Fruit fly (Drosophila melanogaster) whole organism, embryonic: ENCODE measurements around the gene AP-1sigma.
A peak's percentile ranks its signal among the peaks of the same experiment; 100 is the strongest.

Source experiments
- Atf3 ChIP-seq: fragments of 200-800 bp; sonication (Bioruptor generic); optimal IDR thresholded peaks from 3 replicates; lab custom pipeline; 2016; ENCODE audit warnings: missing biosample characterization, missing genetic modification characterization
- CG10209 ChIP-seq: fragments of 200-800 bp; sonication (Bioruptor generic); optimal IDR thresholded peaks from 3 replicates; lab custom pipeline; 2017; ENCODE audit warnings: missing biosample characterization, mild to moderate bottlenecking, missing genetic modification characterization, missing genetic modification reagents
- CG1024 ChIP-seq: fragments of 200-800 bp; sonication (Bioruptor generic); IDR thresholded peaks from 2 replicates; pipeline ENCODE4 v1.3.6; 2022; ENCODE audit warnings: missing biosample characterization, missing genetic modification characterization
- CG10321 ChIP-seq: fragments of 200-800 bp; sonication (Bioruptor generic); IDR thresholded peaks from 2 replicates; pipeline ENCODE4 v1.3.6; 2022; ENCODE audit warnings: missing biosample characterization, missing genetic modification characterization
- CG10959 ChIP-seq: fragments of 200-800 bp; sonication (Bioruptor generic); IDR thresholded peaks from 2 replicates; pipeline ENCODE4 v1.3.6; 2022; ENCODE audit warnings: missing biosample characterization, missing genetic modification characterization
- CG11093 ChIP-seq: fragments of 200-800 bp; sonication (Bioruptor generic); IDR thresholded peaks from 3 replicates; pipeline ENCODE4 v1.3.6; 2022; ENCODE audit warnings: missing biosample characterization, missing genetic modification characterization
- CG11456 ChIP-seq: fragments of 200-800 bp; sonication (Bioruptor generic); IDR thresholded peaks from 3 replicates; pipeline ENCODE4 v1.3.6; 2022; ENCODE audit warnings: missing biosample characterization, missing genetic modification characterization
- CG12155 ChIP-seq: fragments of 200-800 bp; sonication (Bioruptor generic); optimal IDR thresholded peaks from 3 replicates; lab custom pipeline; 2016; ENCODE audit warnings: missing biosample characterization, missing genetic modification characterization
- CG12236 ChIP-seq: fragments of 200-800 bp; sonication (Bioruptor generic); optimal IDR thresholded peaks from 2 replicates; lab custom pipeline; 2016; ENCODE audit warnings: missing biosample characterization, missing genetic modification characterization
- CG12299 ChIP-seq: fragments of 200-800 bp; sonication (Bioruptor generic); optimal IDR thresholded peaks from 2 replicates; lab custom pipeline; 2018; ENCODE audit warnings: missing biosample characterization, mild to moderate bottlenecking, missing genetic modification characterization
- CG13624 ChIP-seq: fragments of 200-800 bp; sonication (Bioruptor generic); optimal IDR thresholded peaks from 2 replicates; lab custom pipeline; 2016; ENCODE audit warnings: missing biosample characterization, missing genetic modification characterization
- CG14965 ChIP-seq: fragments of 200-800 bp; sonication (Bioruptor generic); optimal IDR thresholded peaks from 2 replicates; lab custom pipeline; 2016; ENCODE audit warnings: missing biosample characterization, missing genetic modification characterization, borderline replicate concordance
- CG33557 ChIP-seq: fragments of 200-800 bp; sonication (Bioruptor generic); optimal IDR thresholded peaks from 2 replicates; lab custom pipeline; 2019; ENCODE audit warnings: missing biosample characterization, mild to moderate bottlenecking, missing genetic modification characterization, moderate library complexity
- CG4617 ChIP-seq: fragments of 200-800 bp; sonication (Bioruptor generic); optimal IDR thresholded peaks from 3 replicates; lab custom pipeline; 2016; ENCODE audit warnings: missing biosample characterization, missing genetic modification characterization, borderline replicate concordance
- CG6813 ChIP-seq: fragments of 200-800 bp; sonication (Bioruptor generic); optimal IDR thresholded peaks from 2 replicates; lab custom pipeline; 2017; ENCODE audit warnings: missing biosample characterization, missing genetic modification characterization, mild to moderate bottlenecking, moderate library complexity, missing genetic modification reagents
- CG6854 ChIP-seq: fragments of 200-800 bp; sonication (Bioruptor generic); optimal IDR thresholded peaks from 3 replicates; lab custom pipeline; 2017; ENCODE audit warnings: missing biosample characterization, mild to moderate bottlenecking, missing genetic modification characterization
- CG8281 ChIP-seq: fragments of 200-800 bp; sonication (Bioruptor generic); optimal IDR thresholded peaks from 2 replicates; lab custom pipeline; 2018; ENCODE audit warnings: missing biosample characterization, mild to moderate bottlenecking, missing genetic modification characterization, moderate library complexity
- CG8924 ChIP-seq: fragments of 200-800 bp; optimal IDR thresholded peaks from 3 replicates; lab custom pipeline; 2019; ENCODE audit warnings: missing biosample characterization, mild to moderate bottlenecking, missing genetic modification characterization, moderate library complexity
- CG9727 ChIP-seq: fragments of 200-800 bp; sonication (Bioruptor generic); optimal IDR thresholded peaks from 3 replicates; lab custom pipeline; 2017; ENCODE audit warnings: missing biosample characterization, mild to moderate bottlenecking, missing genetic modification characterization
- CoRest ChIP-seq: fragments of 200-800 bp; sonication (Bioruptor generic); optimal IDR thresholded peaks from 3 replicates; lab custom pipeline; 2018; ENCODE audit warnings: missing biosample characterization, mild to moderate bottlenecking, missing genetic modification characterization, moderate library complexity
- Dad ChIP-seq: fragments of 200-800 bp; sonication (Bioruptor generic); optimal IDR thresholded peaks from 3 replicates; lab custom pipeline; 2016; ENCODE audit warnings: missing biosample characterization, missing genetic modification characterization
- Dek ChIP-seq: fragments of 200-800 bp; sonication (Bioruptor generic); optimal IDR thresholded peaks from 3 replicates; lab custom pipeline; 2019; ENCODE audit warnings: missing biosample characterization, mild to moderate bottlenecking, missing genetic modification characterization, moderate library complexity
- Dref ChIP-seq: fragments of 200-800 bp; sonication (Bioruptor generic); IDR thresholded peaks from 2 replicates; pipeline ENCODE4 v1.3.6; 2022; ENCODE audit warnings: missing biosample characterization, missing genetic modification characterization
- Elba2 ChIP-seq: fragments of 200-800 bp; sonication (Bioruptor generic); optimal IDR thresholded peaks from 3 replicates; lab custom pipeline; 2016; ENCODE audit warnings: missing biosample characterization, missing genetic modification characterization
- HmgD ChIP-seq: fragments of 200-800 bp; sonication (Bioruptor generic); optimal IDR thresholded peaks from 3 replicates; lab custom pipeline; 2016; ENCODE audit warnings: missing biosample characterization, missing genetic modification characterization
- Mad ChIP-seq: fragments of 200-800 bp; sonication (Bioruptor generic); optimal IDR thresholded peaks from 2 replicates; lab custom pipeline; 2016; ENCODE audit warnings: missing biosample characterization, missing genetic modification characterization
- Mes4 ChIP-seq: fragments of 200-800 bp; sonication (Bioruptor generic); optimal IDR thresholded peaks from 2 replicates; lab custom pipeline; 2016; ENCODE audit warnings: missing biosample characterization, missing genetic modification characterization
- NC2β ChIP-seq: fragments of 200-800 bp; sonication (Bioruptor generic); optimal IDR thresholded peaks from 2 replicates; lab custom pipeline; 2016; ENCODE audit warnings: missing biosample characterization, missing genetic modification characterization
- Poxn ChIP-seq: fragments of 200-800 bp; sonication (Bioruptor generic); IDR thresholded peaks from 2 replicates; pipeline ENCODE4 v1.3.6; 2022; ENCODE audit warnings: missing biosample characterization, missing genetic modification characterization
- Side ChIP-seq: fragments of 200-800 bp; sonication (Bioruptor generic); optimal IDR thresholded peaks from 2 replicates; lab custom pipeline; 2016; ENCODE audit warnings: missing biosample characterization, missing genetic modification characterization
- Sox102F ChIP-seq: fragments of 200-800 bp; sonication (Bioruptor generic); optimal IDR thresholded peaks from 2 replicates; lab custom pipeline; 2018; ENCODE audit warnings: missing biosample characterization, mild to moderate bottlenecking, missing genetic modification characterization, moderate library complexity
- Sry-δ ChIP-seq: fragments of 200-800 bp; sonication (Bioruptor generic); optimal IDR thresholded peaks from 2 replicates; lab custom pipeline; 2016; ENCODE audit warnings: missing biosample characterization, missing genetic modification characterization
- Xbp1 ChIP-seq: fragments of 200-800 bp; sonication (Bioruptor generic); optimal IDR thresholded peaks from 3 replicates; lab custom pipeline; 2016; ENCODE audit warnings: missing biosample characterization, mild to moderate bottlenecking, missing genetic modification characterization
- YL-1 ChIP-seq: fragments of 200-800 bp; sonication (Bioruptor generic); optimal IDR thresholded peaks from 3 replicates; lab custom pipeline; 2017; ENCODE audit warnings: missing biosample characterization, mild to moderate bottlenecking, missing genetic modification characterization
- abd-A ChIP-seq: fragments of 200-800 bp; sonication (Bioruptor generic); optimal IDR thresholded peaks from 3 replicates; lab custom pipeline; 2019; ENCODE audit warnings: missing biosample characterization, mild to moderate bottlenecking, missing genetic modification characterization, moderate library complexity
- ash1 ChIP-seq: fragments of 200-800 bp; sonication (Bioruptor generic); optimal IDR thresholded peaks from 2 replicates; lab custom pipeline; 2018; ENCODE audit warnings: missing biosample characterization, mild to moderate bottlenecking, missing genetic modification characterization
- bcd ChIP-seq: fragments of 200-800 bp; sonication (Bioruptor generic); optimal IDR thresholded peaks from 2 replicates; lab custom pipeline; 2017; ENCODE audit warnings: missing biosample characterization, mild to moderate bottlenecking, missing genetic modification characterization
- bigmax ChIP-seq: fragments of 200-800 bp; sonication (Bioruptor generic); optimal IDR thresholded peaks from 2 replicates; lab custom pipeline; 2018; ENCODE audit warnings: missing biosample characterization, mild to moderate bottlenecking, missing genetic modification characterization
- crc ChIP-seq: fragments of 200-800 bp; sonication (Bioruptor generic); optimal IDR thresholded peaks from 2 replicates; lab custom pipeline; 2016; ENCODE audit warnings: missing biosample characterization, missing genetic modification characterization
- dan ChIP-seq: fragments of 200-800 bp; sonication (Bioruptor generic); IDR thresholded peaks from 2 replicates; pipeline ENCODE4 v1.3.6; 2022; ENCODE audit warnings: missing biosample characterization, missing genetic modification characterization
- fd102C ChIP-seq: fragments of 200-800 bp; sonication (Bioruptor generic); optimal IDR thresholded peaks from 2 replicates; lab custom pipeline; 2018; ENCODE audit warnings: missing biosample characterization, mild to moderate bottlenecking, missing genetic modification characterization, moderate library complexity
- fu2 ChIP-seq: fragments of 200-800 bp; sonication (Bioruptor generic); optimal IDR thresholded peaks from 2 replicates; lab custom pipeline; 2016; ENCODE audit warnings: missing biosample characterization, missing genetic modification characterization
- gro ChIP-seq: fragments of 200-800 bp; sonication (Bioruptor generic); optimal IDR thresholded peaks from 2 replicates; lab custom pipeline; 2016; ENCODE audit warnings: missing biosample characterization, missing genetic modification characterization
- hbn ChIP-seq: fragments of 200-800 bp; sonication (Bioruptor generic); IDR thresholded peaks from 2 replicates; pipeline ENCODE4 v1.3.6; 2022; ENCODE audit warnings: missing biosample characterization, missing genetic modification characterization; ENCODE audit not compliant: partially characterized antibody
- insv ChIP-seq, 2 experiments: fragments of 200-800 bp; sonication (Bioruptor generic); optimal IDR thresholded peaks; 3 replicates each; lab custom pipeline; 2016 to 2018; ENCODE audit warnings: missing biosample characterization in 2 of 2, missing genetic modification characterization in 2 of 2
- klu ChIP-seq: fragments of 200-800 bp; sonication (Bioruptor generic); IDR thresholded peaks from 2 replicates; pipeline ENCODE4 v1.3.6; 2022; ENCODE audit warnings: missing biosample characterization, missing genetic modification characterization
- lilli ChIP-seq: fragments of 200-800 bp; sonication (Bioruptor generic); optimal IDR thresholded peaks from 3 replicates; lab custom pipeline; 2016; ENCODE audit warnings: missing biosample characterization, missing genetic modification characterization
- p53 ChIP-seq: fragments of 200-800 bp; sonication (Bioruptor generic); optimal IDR thresholded peaks from 2 replicates; lab custom pipeline; 2016; ENCODE audit warnings: missing biosample characterization, missing genetic modification characterization
- pnt ChIP-seq: fragments of 200-800 bp; sonication (Bioruptor generic); optimal IDR thresholded peaks from 3 replicates; lab custom pipeline; 2016; ENCODE audit warnings: missing biosample characterization, missing genetic modification characterization
- pum ChIP-seq: fragments of 200-800 bp; sonication (Bioruptor generic); optimal IDR thresholded peaks from 2 replicates; lab custom pipeline; 2016; ENCODE audit warnings: missing biosample characterization, missing genetic modification characterization
- ro ChIP-seq: fragments of 200-800 bp; sonication (Bioruptor generic); IDR thresholded peaks from 2 replicates; pipeline ENCODE4 v1.3.6; 2022; ENCODE audit warnings: missing biosample characterization, missing genetic modification characterization
- zen ChIP-seq: fragments of 200-800 bp; sonication (Bioruptor generic); optimal IDR thresholded peaks from 3 replicates; lab custom pipeline; 2018; ENCODE audit warnings: missing biosample characterization, mild to moderate bottlenecking, missing genetic modification characterization, moderate library complexity

AP-1sigma gene

dm6 chr3R:23969449-23969848, 11.0 kb downstream of the AP-1sigma start (continued):
- TF ChIP-seq Xbp1 (GFP tag; lab: Kevin White, UChicago) (peak; percentile 15), CG8281 (tag; lab: Kevin White, UChicago) (peak; percentile 10), Mes4 (no peak), Side (no peak), Dek (tag; lab: Kevin White, UChicago) (peak; percentile 29), klu (GFP tag; lab: Robert Waterston, UW) (peak; percentile 49; the same call in 1 of the 2 replicates), CG1024 (GFP tag; lab: Robert Waterston, UW) (0 out of 2 replicates have a peak, but pooled peaks have one; percentile 27), abd-A (tag; lab: Kevin White, UChicago) (peak; percentile 20), CG12299 (tag; lab: Kevin White, UChicago) (peak; percentile 20), bigmax (no peak), Poxn (GFP tag; lab: Robert Waterston, UW) (no peak), ro (GFP tag; lab: Robert Waterston, UW) (no peak), gro (GFP tag; lab: Kevin White, UChicago) (no peak), CG33557 (no peak), lilli (GFP tag; lab: Kevin White, UChicago) (no peak), ash1 (GFP tag; lab: Kevin White, UChicago) (no peak), YL-1 (no peak), CG13624 (no peak), crc (no peak), HmgD (GFP tag; lab: Kevin White, UChicago) (no peak), fu2 (no peak), p53 (GFP tag; lab: Kevin White, UChicago) (no peak), Sry-δ (GFP tag; lab: Kevin White, UChicago) (no peak), Atf3 (no peak), CG8924 (peak; percentile 54), CG6813 (GFP tag; lab: Kevin White, UChicago) (no peak), zen (no peak), CG4617 (no peak), CG10321 (no peak), CG9727 (GFP tag; lab: Kevin White, UChicago) (peak; percentile 7), NC2β (no peak), pnt (GFP tag; lab: Kevin White, UChicago) (no peak), Mad (GFP tag; lab: Kevin White, UChicago) (no peak), Dad (GFP tag; lab: Kevin White, UChicago) (no peak), Dref (GFP tag; lab: Robert Waterston, UW) (no peak), CG10959 (no peak), dan (GFP tag; lab: Robert Waterston, UW) (no peak), CG12155 (GFP tag; lab: Kevin White, UChicago) (no peak), bcd (GFP tag; lab: Kevin White, UChicago) (no peak), CoRest (tag; lab: Kevin White, UChicago) (peak; percentile 55), CG11093 (GFP tag; lab: Robert Waterston, UW) (no peak), CG14965 (GFP tag; lab: Kevin White, UChicago) (no peak), CG11456 (GFP tag; lab: Robert Waterston, UW) (0 out of 3 replicates have a peak, but pooled peaks have one; percentile 34), CG10209 (GFP tag; lab: Kevin White, UChicago) (no peak), insv (GFP tag; optimal IDR thresholded peaks at IDR 0.05; lab: Kevin White, UChicago) (no peak), fd102C (no peak), Elba2 (GFP tag; lab: Kevin White, UChicago) (no peak), Sox102F (GFP tag; lab: Kevin White, UChicago) (peak; percentile 69), pum (no peak), CG6854 (GFP tag; lab: Kevin White, UChicago) (no peak), hbn (no peak), CG12236 (no peak)
